Fruit fly (Drosophila melanogaster): Measurements from ENCODE around the gene sd.

The sd gene

DNA sequence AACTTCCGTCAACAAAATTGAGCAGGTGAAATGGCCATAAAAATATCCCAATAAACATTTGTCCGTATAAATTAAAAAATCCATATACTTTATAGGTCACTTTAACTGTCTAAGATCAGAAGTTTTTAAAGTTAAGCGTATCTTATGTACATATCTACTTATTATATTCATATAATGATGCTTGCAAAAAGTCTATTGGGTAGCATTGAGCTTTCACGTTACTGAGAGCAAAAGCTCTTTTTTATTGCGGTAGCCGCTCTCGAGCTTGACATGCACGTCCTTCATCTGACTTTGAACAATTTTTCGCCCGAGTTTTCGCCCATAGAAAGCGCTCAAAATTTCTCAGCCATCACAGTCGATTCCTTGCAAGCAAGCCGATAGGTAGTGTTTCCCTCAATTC is 63.7 kb downstream of the sd start, which contains the start of gene Gapdh2 (continued):
- TF ChIP-seq ara (GFP tag; IDR thresholded peaks at IDR 0.05) = peak; percentile 99
- no peak for TF ChIP-seq Lpt (GFP tag; optimal IDR thresholded peaks at IDR 0.05)
- TF ChIP-seq chm (GFP tag; IDR thresholded peaks at IDR 0.05) = peak; percentile 99; the same call in 1 of the 2 replicates
- peak; percentile 97 for TF ChIP-seq Ravus (GFP tag; IDR thresholded peaks at IDR 0.05)
- peak; percentile 99 for TF ChIP-seq NfI (GFP tag; optimal IDR thresholded peaks at IDR 0.05)
- TF ChIP-seq jigr1 (GFP tag; IDR thresholded peaks at IDR 0.05) = no peak; the same call in 2 of the 3 replicates
- peak; percentile 95 for TF ChIP-seq chn (GFP tag; optimal IDR thresholded peaks at IDR 0.05)
- peak; percentile 94 for TF ChIP-seq fu2 (GFP tag; optimal IDR thresholded peaks at IDR 0.05)
- TF ChIP-seq pita (GFP tag; optimal IDR thresholded peaks at IDR 0.05) = no peak
- TF ChIP-seq Dll (GFP tag; IDR thresholded peaks at IDR 0.05; ENCODE audit: partially characterized antibody) = no peak
- TF ChIP-seq Lim3 (GFP tag; IDR thresholded peaks at IDR 0.05) = peak; percentile 96; the same call in 1 of the 2 replicates
- TF ChIP-seq Hmr (GFP tag; optimal IDR thresholded peaks at IDR 0.05) = peak; percentile 100
- TF ChIP-seq slou (GFP tag; optimal IDR thresholded peaks at IDR 0.05) = peak; percentile 96
- TF ChIP-seq CG10274 (GFP tag; optimal IDR thresholded peaks at IDR 0.05) = peak; percentile 95
- peak; percentile 98 for TF ChIP-seq wor (GFP tag; IDR thresholded peaks at IDR 0.05)
- TF ChIP-seq Sry-β (GFP tag; optimal IDR thresholded peaks at IDR 0.05) = peak; percentile 71
- peak; percentile 99 for TF ChIP-seq ase (GFP tag; IDR thresholded peaks at IDR 0.05)
- TF ChIP-seq TFAM (GFP tag; optimal IDR thresholded peaks at IDR 0.05) = peak; percentile 89
- peak; percentile 99 for TF ChIP-seq Oli (tag; optimal IDR thresholded peaks at IDR 0.05)
- TF ChIP-seq lmd (GFP tag; IDR thresholded peaks at IDR 0.05) = peak; percentile 98; the same call in 1 of the 2 replicates
- TF ChIP-seq slbo (GFP tag; IDR thresholded peaks at IDR 0.05) = peak; percentile 99
- TF ChIP-seq nmo (GFP tag; optimal IDR thresholded peaks at IDR 0.05) = peak; percentile 99
- peak; percentile 94 for TF ChIP-seq Lhr (GFP tag; optimal IDR thresholded peaks at IDR 0.05)
- TF ChIP-seq CG15696 (tag; optimal IDR thresholded peaks at IDR 0.05) = peak; percentile 93
- peak; percentile 100 for TF ChIP-seq CG13424 (tag; optimal IDR thresholded peaks at IDR 0.05)
- TF ChIP-seq CG6272 (GFP tag; IDR thresholded peaks at IDR 0.05) = peak; percentile 93; the same call in 1 of the 2 replicates
- TF ChIP-seq pan (optimal IDR thresholded peaks at IDR 0.05) = no peak
- peak in 1 of 2 experiments; percentile 99 for TF ChIP-seq pan (GFP tag; optimal IDR thresholded peaks at IDR 0.05 in 1 of 2, IDR thresholded peaks at IDR 0.05 in 1 of 2)
- peak; percentile 95 for TF ChIP-seq zfh2 (GFP tag; optimal IDR thresholded peaks at IDR 0.05)
- peak; percentile 100 for TF ChIP-seq B-H2 (GFP tag; optimal IDR thresholded peaks at IDR 0.05)
- TF ChIP-seq Mrtf (GFP tag; IDR thresholded peaks at IDR 0.05) = peak; percentile 98
- TF ChIP-seq CG12659 (GFP tag; optimal IDR thresholded peaks at IDR 0.05) = peak; percentile 100
- peak; percentile 99 for TF ChIP-seq schlank (tag; optimal IDR thresholded peaks at IDR 0.05)
- TF ChIP-seq danr (GFP tag; IDR thresholded peaks at IDR 0.05) = peak; percentile 98; the same call in 1 of the 2 replicates
- TF ChIP-seq bsh (GFP tag; optimal IDR thresholded peaks at IDR 0.05) = peak; percentile 98 to 100
- peak; percentile 100 for TF ChIP-seq CG17912 (GFP tag; optimal IDR thresholded peaks at IDR 0.05)
- TF ChIP-seq p53 (GFP tag; optimal IDR thresholded peaks at IDR 0.05) = peak; percentile 77
- TF ChIP-seq Dfd (GFP tag; optimal IDR thresholded peaks at IDR 0.05) = peak in 1 of 2 experiments; percentile 10
- peak; percentile 91 for TF ChIP-seq CG3065 (GFP tag; optimal IDR thresholded peaks at IDR 0.05)
- TF ChIP-seq CG10543 (GFP tag; optimal IDR thresholded peaks at IDR 0.05) = peak; percentile 100
- TF ChIP-seq CG11085 (GFP tag; IDR thresholded peaks at IDR 0.05) = peak; percentile 98
- TF ChIP-seq slp2 (GFP tag; optimal IDR thresholded peaks at IDR 0.05) = peak; percentile 95
- TF ChIP-seq phol (tag; optimal IDR thresholded peaks at IDR 0.05) = peak; percentile 97
- peak in 1 of 3 experiments; percentile 93 for TF ChIP-seq lola (GFP tag; optimal IDR thresholded peaks at IDR 0.05)
- TF ChIP-seq en (GFP tag; optimal IDR thresholded peaks at IDR 0.05) = peak; percentile 96
- TF ChIP-seq CG11696 (GFP tag; IDR thresholded peaks at IDR 0.05) = peak; percentile 97
- peak; percentile 99 for TF ChIP-seq scrt (GFP tag; optimal IDR thresholded peaks at IDR 0.05)
- peak; percentile 78 for TF ChIP-seq CG9876 (GFP tag; optimal IDR thresholded peaks at IDR 0.05)
- TF ChIP-seq ato (GFP tag; IDR thresholded peaks at IDR 0.05; ENCODE audit: partially characterized antibody) = no peak
- TF ChIP-seq sim (GFP tag; IDR thresholded peaks at IDR 0.05) = peak; percentile 98
- TF ChIP-seq CG9215 (GFP tag; IDR thresholded peaks at IDR 0.05) = peak; percentile 96
